Fruit fly (Drosophila melanogaster) whole organism, wandering third instar larva: ENCODE measurements around the gene mtsh.

Experiments
- GATAd ChIP-seq: sonication (Bioruptor generic); optimal IDR thresholded peaks from 2 replicates; lab custom pipeline; 2016; ENCODE audit warnings: missing biosample characterization, missing genetic modification characterization
- Hnf4 ChIP-seq: fragments of 200-800 bp; sonication (Bioruptor generic); optimal IDR thresholded peaks from 2 replicates; lab custom pipeline; 2016; ENCODE audit warnings: missing biosample characterization, mild to moderate bottlenecking, missing genetic modification characterization
- Hr78 ChIP-seq: fragments of >200 bp; optimal IDR thresholded peaks from 2 replicates; lab custom pipeline; 2017; ENCODE audit warnings: missing biosample characterization, missing genetic modification characterization
- Hr83 ChIP-seq: fragments of 200-300 bp; sonication (Bioruptor generic); optimal IDR thresholded peaks from 2 replicates; lab custom pipeline; 2016; ENCODE audit warnings: missing biosample characterization, mild to moderate bottlenecking, missing genetic modification characterization, moderate library complexity; ENCODE audit not compliant: poor library complexity, severe bottlenecking
- OdsH ChIP-seq: fragments of 200-800 bp; sonication (Bioruptor generic); optimal IDR thresholded peaks from 2 replicates; lab custom pipeline; 2016; ENCODE audit warnings: missing biosample characterization, mild to moderate bottlenecking, missing genetic modification characterization
- Sp1 ChIP-seq: fragments of 200-800 bp; sonication (Bioruptor generic); optimal IDR thresholded peaks from 3 replicates; lab custom pipeline; 2019; ENCODE audit warnings: missing biosample characterization, mild to moderate bottlenecking, missing genetic modification characterization, moderate library complexity
- br ChIP-seq: fragments of 200-800 bp; sonication (Bioruptor generic); optimal IDR thresholded peaks from 2 replicates; lab custom pipeline; 2016; ENCODE audit warnings: missing biosample characterization, missing genetic modification characterization
- ey ChIP-seq: fragments of 200-800 bp; sonication (Bioruptor generic); optimal IDR thresholded peaks from 2 replicates; lab custom pipeline; 2016; ENCODE audit warnings: missing biosample characterization, missing genetic modification characterization
- foxo ChIP-seq, 2 experiments: fragments of 200-800 bp; sonication (Bioruptor generic); optimal IDR thresholded peaks; 2 replicates in 1 of 2; 3 replicates in 1 of 2; lab custom pipeline; 2016 to 2017; ENCODE audit warnings: missing biosample characterization in 2 of 2, missing genetic modification characterization in 2 of 2
- fru ChIP-seq: fragments of 200-800 bp; sonication (Bioruptor generic); optimal IDR thresholded peaks from 3 replicates; lab custom pipeline; 2016; ENCODE audit warnings: missing biosample characterization, mild to moderate bottlenecking, missing genetic modification characterization
- h ChIP-seq: fragments of 200-800 bp; sonication (Bioruptor generic); optimal IDR thresholded peaks from 3 replicates; lab custom pipeline; 2016; ENCODE audit warnings: missing biosample characterization, mild to moderate bottlenecking, missing genetic modification characterization
- psq ChIP-seq: fragments of 200-800 bp; sonication (Bioruptor generic); optimal IDR thresholded peaks from 3 replicates; lab custom pipeline; 2017; ENCODE audit warnings: missing biosample characterization, mild to moderate bottlenecking, missing genetic modification characterization, moderate library complexity
- rgr ChIP-seq: fragments of 200-800 bp; sonication (Bioruptor generic); optimal IDR thresholded peaks from 3 replicates; lab custom pipeline; 2016; ENCODE audit warnings: missing biosample characterization, mild to moderate bottlenecking, missing genetic modification characterization
- woc ChIP-seq: sonication (Bioruptor generic); optimal IDR thresholded peaks from 2 replicates; lab custom pipeline; 2016; ENCODE audit warnings: missing biosample characterization, mild to moderate bottlenecking, missing genetic modification characterization

mtsh gene

dm6 chr2L:8274127-8274526 lies 45.6 kb downstream of the mtsh start:
- TF ChIP-seq psq (GFP tag; lab: Kevin White, UChicago) (peak; percentile 88), Hnf4 (GFP tag; lab: Kevin White, UChicago) (no peak), GATAd (GFP tag; lab: Kevin White, UChicago) (no peak), rgr (GFP tag; lab: Kevin White, UChicago) (no peak), woc (no peak)

DNA sequence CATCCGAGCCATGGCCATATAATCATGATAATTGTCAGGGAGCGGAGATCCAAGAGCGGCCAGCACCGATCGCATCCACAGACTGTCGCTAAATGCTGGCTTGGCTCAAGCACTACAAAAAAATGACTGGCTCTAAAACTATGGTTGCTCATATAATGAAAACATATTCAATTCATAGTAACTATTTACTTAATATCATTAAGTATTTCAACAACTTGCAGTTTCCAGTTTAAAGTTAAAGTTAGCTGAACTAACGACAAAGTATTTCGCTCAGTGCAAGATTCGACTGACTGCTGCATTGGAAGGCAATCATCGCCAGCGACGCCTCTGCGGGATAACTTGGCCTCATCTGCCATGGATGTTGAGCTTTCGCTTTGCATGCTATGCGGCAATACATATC lies 48.8 kb downstream of the mtsh start:
- TF ChIP-seq OdsH (GFP tag; lab: Kevin White, UChicago) (peak; percentile 0), Hr78 (GFP tag; lab: Kevin White, UChicago) (no peak), br (GFP tag; lab: Kevin White, UChicago) (peak; percentile 33), ey (GFP tag; lab: Kevin White, UChicago) (peak; percentile 16), Hr83 (GFP tag; lab: Kevin White, UChicago) (no peak), Hnf4 (GFP tag; lab: Kevin White, UChicago) (no peak), fru (GFP tag; lab: Kevin White, UChicago) (peak; percentile 11), psq (GFP tag; lab: Kevin White, UChicago) (peak; percentile 1), foxo (GFP tag; optimal IDR thresholded peaks at IDR 0.05; lab: Kevin White, UChicago) (peak in 1 of 2 experiments; percentile 35), h (GFP tag; lab: Kevin White, UChicago) (peak; percentile 16), rgr (GFP tag; lab: Kevin White, UChicago) (peak; percentile 6)
- TF ChIP-seq, all 38 proteins: peak for 8

dm6 chr2L:8268679-8269078 lies 51.0 kb downstream of the mtsh start:
- TF ChIP-seq Sp1 (GFP tag; lab: Kevin White, UChicago) = no peak
